Worm (Caenorhabditis elegans): ENCODE data around the gene cacn-1.
A peak's percentile ranks its signal among the peaks of the same experiment; 100 is the strongest.
"Not testable (repeated sequence)": the region's sequence is repeated elsewhere in the genome, so short reads cannot be mapped to it uniquely, and the experiment has no call there.

The cacn-1 gene

DNA sequence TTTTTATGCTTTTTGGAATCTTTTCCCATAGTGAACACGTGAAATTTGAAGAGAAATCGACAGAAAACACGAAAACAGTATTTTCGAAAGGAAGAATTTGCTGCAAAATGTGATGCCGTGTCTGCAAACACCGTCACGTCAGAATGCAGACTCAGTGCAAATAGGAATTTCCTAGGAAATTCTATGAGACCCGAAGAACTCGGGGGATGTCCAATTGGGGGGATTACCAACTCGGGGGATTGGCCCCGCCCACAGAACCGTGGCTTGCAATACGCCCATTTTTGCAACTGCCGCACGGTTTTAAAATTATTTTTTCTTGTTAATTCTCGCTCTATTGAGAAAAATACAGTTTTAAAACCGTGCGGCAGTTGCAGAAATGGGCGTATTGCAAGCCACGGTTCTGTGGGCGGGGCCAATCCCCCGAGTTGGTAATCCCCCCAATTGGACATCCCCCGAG, at the start of gene cacn-1:
cacn-1 (minus strand) TSS at position 51 of the 457 bp plus-strand sequence.
- TF ChIP-seq W03F9.2, him-1, dao-5 (tag; optimal IDR thresholded peaks at IDR 0.05): not testable (repeated sequence)

DNA sequence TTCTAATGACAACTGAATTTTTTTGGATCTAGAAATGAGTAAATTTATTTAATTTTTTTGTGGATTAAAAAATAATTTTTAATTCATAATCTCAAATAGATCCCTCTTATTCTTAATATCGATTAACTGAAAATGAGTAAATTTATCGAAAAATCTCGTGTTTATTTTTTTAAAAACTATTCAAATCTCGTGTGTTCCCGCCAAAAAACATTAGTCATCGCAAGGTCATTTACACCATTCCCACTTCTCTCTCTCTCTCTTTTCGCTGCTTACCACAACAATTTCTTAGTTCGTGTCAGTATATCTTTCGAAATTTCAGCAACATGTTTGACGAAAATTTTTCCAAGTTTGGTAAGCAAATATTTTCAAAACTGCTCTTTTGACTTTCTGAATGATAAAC, 45.5 kb upstream of the cacn-1 start:
- TF ChIP-seq dao-5 (tag; optimal IDR thresholded peaks at IDR 0.05) (no peak), W03F9.2 (tag; optimal IDR thresholded peaks at IDR 0.05) (no peak), him-1 (tag; optimal IDR thresholded peaks at IDR 0.05) (no peak)

DNA sequence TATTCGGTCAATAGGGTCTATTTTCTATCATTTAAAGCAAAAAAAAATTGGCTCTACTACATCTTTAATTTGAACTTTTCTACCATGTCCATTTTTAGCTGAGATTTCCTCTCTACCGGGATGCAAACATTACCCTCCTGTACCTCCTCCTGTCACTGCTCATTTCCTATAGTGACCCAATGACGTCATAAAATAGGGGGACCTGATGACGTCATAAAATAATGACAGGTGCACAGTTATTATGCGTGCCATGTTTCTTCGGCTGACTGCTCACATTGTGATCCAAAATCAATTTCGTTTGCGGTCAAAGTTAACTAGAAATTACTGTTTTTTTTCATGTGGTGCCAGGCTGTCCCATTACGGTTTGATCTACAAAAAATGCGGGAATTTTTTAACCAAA, 45.0 kb upstream of the cacn-1 start:
- no peak for TF ChIP-seq dao-5 (tag; optimal IDR thresholded peaks at IDR 0.05)
- no peak for TF ChIP-seq W03F9.2 (tag; optimal IDR thresholded peaks at IDR 0.05)
- no peak for TF ChIP-seq him-1 (tag; optimal IDR thresholded peaks at IDR 0.05)

DNA sequence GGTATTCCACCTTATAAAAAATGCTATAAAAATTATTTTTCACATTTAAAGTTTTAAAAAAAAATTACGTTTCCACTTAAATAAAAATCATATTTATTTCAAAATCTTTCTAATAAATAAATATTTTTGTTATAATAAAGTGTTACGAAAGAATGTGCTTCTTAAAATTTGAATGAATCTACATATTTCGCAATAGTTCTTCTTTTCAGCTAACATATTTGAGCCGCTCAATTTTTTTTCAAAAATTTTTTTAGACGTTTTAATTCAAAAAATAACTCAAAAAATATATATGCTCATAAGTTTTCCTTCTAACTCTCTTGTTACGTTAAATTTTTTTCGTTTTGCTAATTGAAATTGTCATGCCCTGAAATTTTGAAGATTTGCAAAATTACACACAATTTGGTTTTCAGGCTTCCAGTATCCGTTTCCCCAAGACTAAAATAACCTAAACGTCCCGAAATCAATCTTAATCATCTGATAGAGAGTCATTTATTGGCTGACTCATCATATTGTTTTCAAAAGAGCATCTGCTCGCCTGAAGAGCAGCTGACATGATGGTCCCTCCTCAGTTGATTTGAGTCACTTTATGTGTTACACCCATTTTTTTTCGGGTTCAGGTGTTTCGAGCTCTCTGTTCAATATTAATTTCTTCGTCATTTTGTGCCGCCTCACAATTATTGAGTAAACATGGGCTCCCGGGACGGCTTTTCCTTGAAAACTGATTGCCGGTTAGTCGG, 36.5 kb upstream of the cacn-1 start, which contains the start of gene efhd-1:
efhd-1 (plus strand) TSS at position 582 of the 737 bp plus-strand sequence.
- TF ChIP-seq him-1 (tag; optimal IDR thresholded peaks at IDR 0.05), result no peak
- TF ChIP-seq W03F9.2 (tag; optimal IDR thresholded peaks at IDR 0.05), result no peak

DNA sequence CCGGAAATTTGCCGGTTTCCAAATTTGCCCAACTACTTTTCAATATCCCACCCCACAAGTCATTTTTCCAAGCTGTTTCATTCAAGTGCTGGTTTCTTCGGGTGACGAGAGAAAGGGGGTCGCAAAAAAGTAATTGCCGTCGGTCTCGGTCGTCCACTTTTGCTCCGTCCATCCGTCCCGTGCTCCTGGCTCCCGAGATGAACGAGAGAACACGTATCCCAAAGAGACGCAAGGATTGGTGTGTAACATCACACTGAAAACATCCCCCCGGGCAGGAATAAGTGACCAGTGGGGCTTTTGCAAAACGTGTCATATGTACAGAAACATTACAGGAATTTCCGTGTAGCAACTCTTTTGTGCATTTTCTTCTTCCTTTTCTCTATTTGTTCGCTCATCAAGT, 34.7 kb upstream of the cacn-1 start:
- no peak for TF ChIP-seq W03F9.2 (tag; optimal IDR thresholded peaks at IDR 0.05)

DNA sequence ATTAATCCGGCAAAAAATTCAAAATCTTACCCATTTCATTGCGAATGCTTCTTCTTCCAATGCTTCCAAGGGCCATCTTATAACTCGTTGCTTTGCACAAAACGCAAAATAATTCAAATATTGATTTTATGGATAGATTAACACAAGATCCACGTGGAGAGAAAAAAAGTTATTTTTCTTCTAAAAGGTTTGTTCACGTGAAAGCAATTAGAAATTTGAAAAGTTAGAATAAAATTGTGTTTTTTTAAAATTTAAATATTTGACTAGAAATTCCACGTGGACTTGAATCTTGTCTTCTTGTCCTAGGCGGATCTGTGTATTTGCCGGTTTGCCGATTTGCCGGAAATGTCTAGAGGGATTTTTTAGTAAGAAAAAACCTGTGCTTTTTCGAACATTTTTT, 33.2 kb upstream of the cacn-1 start, which contains the start of gene Y48B6A.5:
Y48B6A.5 (minus strand) TSS at position 101 of the 400 bp plus-strand sequence.
- TF ChIP-seq W03F9.2 (tag; optimal IDR thresholded peaks at IDR 0.05) (no peak), dao-5 (tag; optimal IDR thresholded peaks at IDR 0.05) (no peak), him-1 (tag; optimal IDR thresholded peaks at IDR 0.05) (no peak)

DNA sequence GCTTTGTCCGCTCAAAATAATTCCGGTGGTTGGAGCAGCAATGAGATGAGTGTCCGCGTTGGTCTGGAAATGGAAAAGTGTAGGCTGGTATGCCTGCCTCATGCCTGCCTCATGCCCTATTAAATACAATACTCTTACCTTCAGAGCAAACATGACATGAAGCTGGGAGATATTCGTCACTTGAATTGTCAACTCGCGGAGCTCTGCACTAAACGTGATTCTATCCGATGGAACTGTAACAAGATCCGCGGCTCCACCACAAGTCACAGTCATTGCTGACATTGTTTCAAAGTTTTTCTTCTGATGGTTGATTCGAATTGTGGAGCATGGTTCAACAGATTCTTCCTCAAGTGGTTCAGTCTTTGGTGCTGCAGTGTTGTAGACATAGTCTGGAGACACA, 31.2 kb upstream of the cacn-1 start:
- TF ChIP-seq W03F9.2 (tag; optimal IDR thresholded peaks at IDR 0.05) (no peak), dao-5 (tag; optimal IDR thresholded peaks at IDR 0.05) (no peak), him-1 (tag; optimal IDR thresholded peaks at IDR 0.05) (no peak)

DNA sequence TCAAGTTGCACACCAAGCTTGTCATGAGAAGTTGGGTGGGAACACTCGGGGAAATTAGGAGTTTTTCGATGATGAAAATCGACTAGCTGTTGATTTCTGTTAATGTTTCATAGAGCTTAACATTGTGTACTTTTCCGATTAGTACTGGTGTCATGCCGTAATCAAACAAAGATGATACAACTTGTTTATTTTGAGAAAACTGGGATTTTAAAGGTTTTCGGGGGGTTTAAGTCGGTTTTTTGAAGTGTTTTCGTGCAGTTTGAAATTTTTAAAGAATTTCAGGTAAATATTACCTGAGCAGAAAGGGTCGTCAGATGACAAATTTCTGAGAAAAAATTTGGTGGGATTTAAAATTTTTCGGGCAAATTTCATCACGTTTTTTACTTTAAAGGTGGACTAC, 29.6 kb upstream of the cacn-1 start, which contains the start of gene eat-2:
eat-2 (minus strand) TSS at position 101 of the 400 bp plus-strand sequence.
- TF ChIP-seq dao-5 (tag; optimal IDR thresholded peaks at IDR 0.05) (no peak), W03F9.2 (tag; optimal IDR thresholded peaks at IDR 0.05) (no peak), him-1 (tag; optimal IDR thresholded peaks at IDR 0.05) (no peak)

DNA sequence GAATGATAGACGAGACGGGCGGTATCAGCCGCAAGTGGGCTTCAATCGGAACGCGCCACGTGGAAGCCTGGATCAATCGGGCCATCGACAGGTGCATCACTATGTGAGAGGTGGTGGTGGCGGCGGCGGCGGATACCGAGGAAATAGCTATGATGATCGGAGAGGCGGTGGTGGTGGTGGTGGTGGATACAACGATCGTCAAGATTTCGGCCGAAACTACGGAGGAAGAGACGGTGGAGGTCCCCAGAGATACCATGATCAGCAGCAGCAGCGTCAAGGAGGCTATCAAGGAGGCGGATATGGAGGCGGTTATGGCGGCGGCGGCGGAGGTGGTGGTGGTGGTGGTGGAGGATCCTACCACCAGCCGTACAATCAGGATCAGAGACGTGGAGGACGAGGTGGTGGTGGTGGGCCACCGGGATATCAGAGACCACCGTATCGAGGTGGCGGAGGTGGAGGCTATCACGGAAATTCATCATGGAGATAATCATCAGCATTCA, 23.5 kb upstream of the cacn-1 start:
- TF ChIP-seq him-1 (tag; optimal IDR thresholded peaks at IDR 0.05) (no peak), W03F9.2 (tag; optimal IDR thresholded peaks at IDR 0.05) (no peak), dao-5 (tag; optimal IDR thresholded peaks at IDR 0.05) (no peak)

DNA sequence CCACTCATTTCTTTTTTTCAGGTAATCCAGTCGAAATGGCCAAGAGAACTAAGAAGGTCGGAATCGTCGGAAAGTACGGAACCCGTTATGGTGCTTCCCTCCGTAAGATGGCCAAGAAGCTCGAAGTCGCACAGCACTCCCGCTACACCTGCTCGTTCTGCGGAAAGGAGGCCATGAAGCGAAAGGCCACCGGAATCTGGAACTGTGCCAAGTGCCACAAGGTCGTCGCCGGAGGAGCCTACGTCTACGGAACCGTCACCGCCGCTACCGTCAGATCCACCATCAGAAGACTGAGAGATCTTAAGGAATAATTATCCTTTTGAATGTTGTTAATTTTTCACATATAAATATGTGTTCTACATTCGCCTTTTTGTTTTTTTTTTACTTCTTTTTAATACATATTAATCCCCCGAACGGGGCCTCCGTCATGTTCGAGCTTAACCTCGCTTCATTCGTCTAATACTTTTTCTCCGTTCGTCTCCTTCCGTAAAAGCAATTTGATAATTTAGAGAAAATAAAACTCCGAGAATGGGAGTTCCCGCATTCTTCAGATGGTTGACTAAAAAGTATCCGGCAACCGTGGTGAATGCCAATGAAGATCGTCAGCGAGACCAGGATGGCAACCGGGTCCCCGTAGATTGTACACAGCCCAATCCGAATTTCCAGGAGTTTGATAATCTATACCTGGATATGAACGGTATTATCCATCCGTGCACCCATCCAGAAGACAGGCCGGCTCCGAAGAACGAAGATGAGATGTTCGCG, 13.5 kb upstream of the cacn-1 start, which contains the start of the genes rpl-43 and xrn-2:
rpl-43 (plus strand) TSS at position 36 of the 765 bp plus-strand sequence.
xrn-2 (plus strand) TSS at position 510 of the 765 bp plus-strand sequence.
- peak; percentile 17 for TF ChIP-seq dao-5 (tag; optimal IDR thresholded peaks at IDR 0.05)
- TF ChIP-seq him-1 (tag; optimal IDR thresholded peaks at IDR 0.05), result no peak

DNA sequence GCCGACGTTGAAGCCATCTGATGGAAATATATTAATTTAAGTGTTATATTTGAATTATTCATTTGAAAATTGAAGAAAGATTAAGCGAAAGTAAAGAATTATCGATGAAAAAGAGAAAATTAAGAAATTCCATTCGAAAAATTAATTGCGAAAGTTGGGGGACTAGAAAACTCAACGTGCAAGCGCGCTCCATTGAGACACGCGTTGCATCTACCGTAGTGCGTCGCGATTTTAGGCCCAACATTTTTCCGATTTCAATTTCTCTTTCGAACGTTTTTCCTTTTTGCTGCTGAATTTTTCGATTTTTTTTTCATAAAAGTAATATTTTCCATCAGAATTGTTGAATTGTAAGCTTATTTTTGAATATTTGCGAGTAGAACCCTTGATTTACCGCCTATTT, 12.4 kb upstream of the cacn-1 start, which contains the start of gene Y48B6A.1:
Y48B6A.1 (minus strand) TSS at position 17 of the 400 bp plus-strand sequence.
- TF ChIP-seq W03F9.2 (tag; optimal IDR thresholded peaks at IDR 0.05) (peak; percentile 97), dao-5 (tag; optimal IDR thresholded peaks at IDR 0.05) (no peak), him-1 (tag; optimal IDR thresholded peaks at IDR 0.05) (peak; percentile 75)

DNA sequence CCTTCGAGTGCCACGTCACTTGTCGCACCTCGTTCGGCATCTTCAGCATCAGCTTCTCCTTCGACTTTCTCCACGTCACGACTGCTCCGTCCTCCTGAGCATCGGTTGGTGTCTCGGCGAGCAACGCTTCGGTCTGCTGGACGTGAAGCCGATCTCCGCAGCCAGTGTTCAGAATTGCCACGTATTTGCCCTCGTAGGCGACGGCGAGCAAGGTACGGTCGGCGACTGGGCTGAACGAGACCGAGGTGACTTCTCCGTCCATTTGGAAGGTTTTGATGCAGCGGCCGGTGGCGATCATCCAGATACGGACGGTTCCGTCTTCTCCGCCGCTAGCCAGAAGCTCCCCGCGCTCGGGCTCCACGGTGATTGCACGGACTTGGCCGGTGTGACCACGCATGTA, 10.3 kb upstream of the cacn-1 start:
- TF ChIP-seq W03F9.2 (tag; optimal IDR thresholded peaks at IDR 0.05), result no peak
- TF ChIP-seq him-1 (tag; optimal IDR thresholded peaks at IDR 0.05), result no peak
- TF ChIP-seq dao-5 (tag; optimal IDR thresholded peaks at IDR 0.05), result no peak

DNA sequence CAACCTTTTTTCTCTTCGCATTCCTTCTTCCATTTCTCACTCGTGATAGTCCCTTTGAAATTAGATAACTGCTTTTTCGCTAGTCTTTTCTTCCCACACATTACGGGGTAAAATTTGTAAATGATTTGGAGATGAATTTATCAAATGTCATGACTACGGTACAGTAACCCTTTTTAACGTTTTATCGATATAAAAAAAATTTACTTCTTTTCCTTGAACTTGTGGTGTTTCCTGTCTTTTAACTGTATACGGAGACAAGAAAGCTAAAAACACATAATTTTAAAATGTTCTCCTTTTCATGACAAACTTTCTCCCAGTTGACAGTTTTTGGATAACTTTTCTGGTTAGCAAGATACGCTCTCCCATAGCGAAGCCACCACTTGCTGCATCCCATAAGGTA, 8.1 kb upstream of the cacn-1 start, which contains the start of gene W03H9.1:
W03H9.1 (minus strand) TSS at position 101 of the 400 bp plus-strand sequence.
- TF ChIP-seq dao-5 (tag; optimal IDR thresholded peaks at IDR 0.05), result no peak
- TF ChIP-seq W03F9.2 (tag; optimal IDR thresholded peaks at IDR 0.05), result no peak
- TF ChIP-seq him-1 (tag; optimal IDR thresholded peaks at IDR 0.05), result no peak

DNA sequence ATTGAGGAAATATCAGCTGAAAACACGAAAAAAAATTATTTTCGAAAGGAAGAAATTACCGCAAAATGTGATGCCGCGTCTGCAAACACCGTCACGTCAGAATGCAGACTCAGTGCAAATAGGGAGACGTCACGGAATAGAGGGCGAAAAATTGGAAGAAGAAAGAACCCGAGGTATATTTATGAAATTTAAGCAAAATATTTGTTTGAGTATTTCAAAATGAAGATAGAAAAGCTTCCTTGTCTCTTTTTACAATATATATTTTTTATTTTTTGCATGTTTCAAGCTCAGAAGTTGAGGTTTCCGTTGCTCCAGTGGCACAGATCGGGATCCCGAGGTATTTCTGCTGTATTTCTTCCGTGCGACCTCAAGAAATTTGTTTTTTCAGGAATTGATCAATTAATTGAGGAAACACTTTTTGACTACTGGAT, 1.9 kb upstream of the cacn-1 start, which contains the start of gene W03H9.2:
W03H9.2 (minus strand) TSS at position 32 of the 431 bp plus-strand sequence.
- TF ChIP-seq dao-5 (tag; optimal IDR thresholded peaks at IDR 0.05), result no peak
- peak; percentile 27 for TF ChIP-seq W03F9.2 (tag; optimal IDR thresholded peaks at IDR 0.05)
- TF ChIP-seq him-1 (tag; optimal IDR thresholded peaks at IDR 0.05), result no peak
